Worm (Caenorhabditis elegans) whole organism, L4 larva: ENCODE results near the gene R01H2.4.

Source experiments
- D1046.2 ChIP-seq: fragments of 200-800 bp; sonication (Bioruptor generic); IDR thresholded peaks from 2 replicates; pipeline ENCODE4 v1.3.6; 2022; ENCODE audit warnings: missing genetic modification characterization, missing compliant biosample characterization
- F37D6.2 ChIP-seq: sonication (generic microtip); optimal IDR thresholded peaks from 2 replicates; lab custom pipeline; 2016; ENCODE audit warnings: mild to moderate bottlenecking, missing genetic modification characterization, missing compliant biosample characterization
- F44E2.7 ChIP-seq: fragments of 200-800 bp; sonication (Bioruptor generic); IDR thresholded peaks from 2 replicates; pipeline ENCODE4 v2.1.2; 2022; ENCODE audit warnings: missing genetic modification characterization, missing compliant biosample characterization
- F49E8.2 ChIP-seq: sonication (generic microtip); optimal IDR thresholded peaks from 2 replicates; lab custom pipeline; 2016; ENCODE audit warnings: missing compliant biosample characterization, mild to moderate bottlenecking, missing genetic modification characterization, borderline replicate concordance
- T20F7.1 ChIP-seq: fragments of 200-800 bp; sonication (Bioruptor generic); optimal IDR thresholded peaks from 2 replicates; lab custom pipeline; 2018; ENCODE audit warnings: mild to moderate bottlenecking, missing genetic modification characterization, missing compliant biosample characterization
- Y48G9A.11 ChIP-seq: fragments of 200-800 bp; sonication (Bioruptor generic); IDR thresholded peaks from 2 replicates; pipeline ENCODE4 v1.3.6; 2022; ENCODE audit warnings: missing genetic modification reagents, missing genetic modification characterization, missing compliant biosample characterization
- Y75B8A.6 ChIP-seq: fragments of 200-800 bp; sonication (Bioruptor generic); IDR thresholded peaks from 2 replicates; pipeline ENCODE4 v1.3.6; 2022; ENCODE audit warnings: missing genetic modification reagents, missing genetic modification characterization, missing compliant biosample characterization
- ZK337.2 ChIP-seq: fragments of 200-800 bp; sonication (Bioruptor generic); IDR thresholded peaks from 2 replicates; pipeline ENCODE4 v1.3.6; 2022; ENCODE audit warnings: missing genetic modification reagents, missing genetic modification characterization, missing compliant biosample characterization
- aha-1 ChIP-seq: fragments of 150-350 bp; peaks from one replicate; lab custom pipeline; 2014; ENCODE audit warnings: missing biosample characterization, missing genetic modification characterization
- ceh-20 ChIP-seq: fragments of 200-800 bp; sonication (Bioruptor generic); IDR thresholded peaks from 2 replicates; pipeline ENCODE4 v1.3.6; 2022; ENCODE audit warnings: missing genetic modification reagents, missing genetic modification characterization, missing compliant biosample characterization
- ceh-28 ChIP-seq: fragments of 150-350 bp; optimal IDR thresholded peaks from 2 replicates; lab custom pipeline; 2014; ENCODE audit warnings: missing biosample characterization, missing genetic modification reagents, missing genetic modification characterization
- cey-2 ChIP-seq: sonication (generic microtip); optimal IDR thresholded peaks from 3 replicates; lab custom pipeline; 2017; ENCODE audit warnings: missing genetic modification characterization, mild to moderate bottlenecking, missing compliant biosample characterization, antibody characterized with exemption, borderline replicate concordance; ENCODE audit not compliant: insufficient read depth
- dmd-6 ChIP-seq: fragments of 200-800 bp; sonication (Bioruptor generic); IDR thresholded peaks from 2 replicates; pipeline ENCODE4 v1.3.6; 2022; ENCODE audit warnings: missing genetic modification reagents, missing genetic modification characterization, missing compliant biosample characterization
- dmd-8 ChIP-seq: fragments of 200-800 bp; sonication (Bioruptor generic); IDR thresholded peaks from 2 replicates; pipeline ENCODE4 v1.3.6; 2022; ENCODE audit warnings: missing genetic modification characterization, missing compliant biosample characterization
- dpl-1 ChIP-seq: fragments of 150-350 bp; optimal IDR thresholded peaks from 2 replicates; lab custom pipeline; 2014; ENCODE audit warnings: missing biosample characterization, missing genetic modification reagents, missing genetic modification characterization
- duxl-1 ChIP-seq: sonication (generic microtip); optimal IDR thresholded peaks from 2 replicates; lab custom pipeline; 2016; ENCODE audit warnings: mild to moderate bottlenecking, missing genetic modification characterization, moderate library complexity, missing compliant biosample characterization; ENCODE audit not compliant: poor library complexity
- egl-27 ChIP-seq: sonication (generic microtip); optimal IDR thresholded peaks from 3 replicates; lab custom pipeline; 2017; ENCODE audit warnings: missing biosample characterization, missing genetic modification reagents, missing genetic modification characterization
- hif-1 ChIP-seq, 2 experiments: sonication (generic microtip); optimal IDR thresholded peaks; 2 replicates each; lab custom pipeline; 2016 to 2017; ENCODE audit warnings: missing compliant biosample characterization in 2 of 2, missing genetic modification characterization in 2 of 2, missing genetic modification reagents in 2 of 2, missing genotype in 2 of 2, mild to moderate bottlenecking in 1 of 2
- hlh-11 ChIP-seq: fragments of 200-800 bp; sonication (Bioruptor generic); optimal IDR thresholded peaks from 2 replicates; lab custom pipeline; 2018; ENCODE audit warnings: mild to moderate bottlenecking, missing genetic modification characterization, missing compliant biosample characterization
- hlh-30 ChIP-seq: sonication (generic microtip); optimal IDR thresholded peaks from 2 replicates; lab custom pipeline; 2017; ENCODE audit warnings: antibody characterized with exemption, mild to moderate bottlenecking, missing genetic modification characterization, missing compliant biosample characterization; ENCODE audit not compliant: insufficient read depth
- lim-7 ChIP-seq: fragments of 200-800 bp; sonication (Bioruptor generic); IDR thresholded peaks from 2 replicates; pipeline ENCODE4 v1.3.6; 2022; ENCODE audit warnings: missing genetic modification characterization, missing compliant biosample characterization
- lin-13 ChIP-seq: fragments of 150-350 bp; optimal IDR thresholded peaks from 2 replicates; lab custom pipeline; 2014; ENCODE audit warnings: missing biosample characterization, missing genetic modification reagents, missing genetic modification characterization
- lin-29 ChIP-seq: fragments of 200-800 bp; sonication (Bioruptor generic); IDR thresholded peaks from 2 replicates; pipeline ENCODE4 v1.3.6; 2022; ENCODE audit warnings: missing genetic modification reagents, missing genetic modification characterization, missing compliant biosample characterization
- lsy-2 ChIP-seq, 2 experiments: fragments of 150-350 bp in 1 of 2; sonication (generic microtip) in 1 of 2; optimal IDR thresholded peaks; 2 replicates each; lab custom pipeline; 2014 to 2017; ENCODE audit warnings: missing biosample characterization in 2 of 2, missing genetic modification characterization in 2 of 2
- madf-9 ChIP-seq: fragments of 200-800 bp; sonication (Bioruptor generic); conservative IDR thresholded peaks from 2 replicates; pipeline ENCODE4 v1.3.6; 2022; ENCODE audit warnings: missing genetic modification reagents, missing genetic modification characterization, missing compliant biosample characterization
- mdt-29 ChIP-seq: fragments of 200-800 bp; sonication (Bioruptor generic); IDR thresholded peaks from 2 replicates; pipeline ENCODE4 v1.3.6; 2022; ENCODE audit warnings: missing genetic modification reagents, missing genetic modification characterization, missing compliant biosample characterization
- mes-2 ChIP-seq: sonication (generic microtip); optimal IDR thresholded peaks from 2 replicates; lab custom pipeline; 2016; ENCODE audit warnings: missing genotype, mild to moderate bottlenecking, missing genetic modification characterization, missing compliant biosample characterization; ENCODE audit not compliant: poor library complexity, severe bottlenecking
- mxl-3 ChIP-seq: fragments of 200-800 bp; sonication (Bioruptor generic); optimal IDR thresholded peaks from 2 replicates; lab custom pipeline; 2018; ENCODE audit warnings: mild to moderate bottlenecking, missing genetic modification characterization, missing compliant biosample characterization
- nhr-102 ChIP-seq: sonication (generic microtip); optimal IDR thresholded peaks from 2 replicates; lab custom pipeline; 2016; ENCODE audit warnings: mild to moderate bottlenecking, missing genetic modification characterization, moderate library complexity, missing compliant biosample characterization
- nhr-11 ChIP-seq: fragments of 150-350 bp; optimal IDR thresholded peaks from 2 replicates; lab custom pipeline; 2014; ENCODE audit warnings: missing biosample characterization, missing genetic modification characterization
- nhr-28 ChIP-seq: fragments of 150-350 bp; optimal IDR thresholded peaks from 2 replicates; lab custom pipeline; 2014; ENCODE audit warnings: missing biosample characterization, missing genetic modification characterization
- nhr-41 ChIP-seq: fragments of 200-800 bp; sonication (Bioruptor generic); IDR thresholded peaks from 2 replicates; pipeline ENCODE4 v1.3.6; 2022; ENCODE audit warnings: missing genetic modification reagents, missing genetic modification characterization, missing compliant biosample characterization
- nhr-42 ChIP-seq: fragments of 200-800 bp; sonication (Bioruptor generic); IDR thresholded peaks from 2 replicates; pipeline ENCODE4 v1.3.6; 2022; ENCODE audit warnings: missing genetic modification characterization, missing compliant biosample characterization
- nhr-76 ChIP-seq: fragments of 150-350 bp; optimal IDR thresholded peaks from 2 replicates; lab custom pipeline; 2014; ENCODE audit warnings: missing biosample characterization, missing genetic modification characterization
- nhr-77 ChIP-seq: fragments of 150-350 bp; optimal IDR thresholded peaks from 2 replicates; lab custom pipeline; 2014; ENCODE audit warnings: missing biosample characterization, missing genetic modification characterization
- rbr-2 ChIP-seq: sonication (generic microtip); optimal IDR thresholded peaks from 2 replicates; lab custom pipeline; 2016; ENCODE audit warnings: missing genotype, missing genetic modification characterization, missing compliant biosample characterization
- saeg-2 ChIP-seq: fragments of 200-800 bp; sonication (Bioruptor generic); IDR thresholded peaks from 2 replicates; pipeline ENCODE4 v1.3.6; 2022; ENCODE audit warnings: missing genetic modification reagents, missing genetic modification characterization, missing compliant biosample characterization
- skn-1 ChIP-seq: fragments of 150-350 bp; optimal IDR thresholded peaks from 2 replicates; lab custom pipeline; 2014; ENCODE audit warnings: missing biosample characterization, missing genetic modification characterization
- snpc-4 ChIP-seq: fragments of 150-350 bp; optimal IDR thresholded peaks from 2 replicates; lab custom pipeline; 2014; ENCODE audit warnings: missing biosample characterization, missing genetic modification characterization
- spr-1 ChIP-seq: sonication (generic microtip); optimal IDR thresholded peaks from 2 replicates; lab custom pipeline; 2016; ENCODE audit warnings: mild to moderate bottlenecking, missing genetic modification characterization, missing compliant biosample characterization
- tra-1 ChIP-seq: fragments of 200-800 bp; sonication (Bioruptor generic); IDR thresholded peaks from 2 replicates; pipeline ENCODE4 v1.3.6; 2022; ENCODE audit warnings: missing genetic modification reagents, missing genetic modification characterization, missing compliant biosample characterization
- unc-130 ChIP-seq: sonication (generic microtip); optimal IDR thresholded peaks from 2 replicates; lab custom pipeline; 2016; ENCODE audit warnings: missing genetic modification reagents, missing genetic modification characterization, missing compliant biosample characterization
- unc-62 ChIP-seq, 3 experiments: fragments of 150-350 bp in 1 of 3; sonication (generic microtip); optimal IDR thresholded peaks in 2 of 3; peaks in 1 of 3; 1 replicate in 1 of 3; 2 replicates in 2 of 3; lab custom pipeline; 2014 to 2017; ENCODE audit warnings: missing biosample characterization in 3 of 3, missing genetic modification characterization in 3 of 3, missing genetic modification reagents in 3 of 3, missing genotype in 1 of 3
- zag-1 ChIP-seq: fragments of 150-350 bp; optimal IDR thresholded peaks from 2 replicates; lab custom pipeline; 2014; ENCODE audit warnings: missing biosample characterization, missing genetic modification characterization
- ztf-7 ChIP-seq: fragments of 150-350 bp; optimal IDR thresholded peaks from 2 replicates; lab custom pipeline; 2014; ENCODE audit warnings: missing biosample characterization, missing genetic modification characterization

R01H2.4 gene

ce11 chrIII:7091042-7091441 is 27.0 kb upstream of the R01H2.4 start, which contains the start of gene ZK418.2:
TSS of gene ZK418.2 (plus strand) at chrIII:7091342.
- TF ChIP-seq zag-1 (tag; lab: Kevin White, UChicago) (no peak), aha-1 (tag; lab: Kevin White, UChicago) (peak; percentile 57)

ce11 chrIII:7090545-7090944 is 26.5 kb upstream of the R01H2.4 start, which contains the start of gene ZK418.10:
TSS of gene ZK418.10 (minus strand) at chrIII:7090692.
- TF ChIP-seq nhr-11 (tag; lab: Kevin White, UChicago) (peak; percentile 13), nhr-28 (no peak), mdt-29 (GFP tag; lab: Robert Waterston, UW) (no peak)

DNA sequence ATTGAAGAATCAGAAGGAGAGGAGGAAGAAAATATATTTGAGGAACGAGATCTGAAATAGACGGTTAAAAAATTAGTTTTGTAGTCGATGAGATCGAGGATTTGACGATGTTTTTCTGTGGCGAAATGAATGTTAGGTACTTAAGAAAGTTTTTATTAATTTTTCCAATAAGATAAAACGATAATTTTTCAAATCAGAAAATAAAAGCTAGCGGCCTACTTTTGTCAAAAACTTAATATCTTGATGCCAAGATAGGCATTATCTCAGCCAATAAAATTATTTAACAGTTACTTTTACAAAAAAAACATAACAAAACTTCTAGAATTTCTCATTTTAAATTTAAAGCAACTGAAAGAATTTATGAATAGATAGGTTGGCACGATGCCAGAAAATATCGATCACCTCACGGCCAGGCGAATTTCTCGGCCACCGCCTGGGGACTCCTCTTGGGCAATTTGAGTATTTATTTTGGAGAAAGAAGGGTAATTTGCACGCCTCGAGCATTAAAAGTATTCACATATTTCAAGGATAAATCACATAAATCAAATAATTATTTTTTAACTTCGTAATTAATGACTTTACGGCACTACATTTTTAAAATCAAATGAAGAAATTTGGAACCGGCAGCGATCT is 23.7 kb upstream of the R01H2.4 start, which contains the start of gene fubl-2:
Gene fubl-2, minus strand, starts transcription at position 51 of the 633 bp plus-strand sequence.
- TF ChIP-seq dmd-6 (peak; percentile 27; the same call in 1 of the 2 replicates), spr-1 (no peak), hlh-11 (tag; lab: Kevin White, UChicago) (no peak), Y48G9A.11 (GFP tag; lab: Robert Waterston, UW) (no peak), nhr-77 (peak; percentile 18), ztf-7 (tag; lab: Kevin White, UChicago) (no peak), F37D6.2 (no peak), zag-1 (tag; lab: Kevin White, UChicago) (no peak), tra-1 (GFP tag; lab: Robert Waterston, UW) (no peak), hlh-30 (tag; lab: Kevin White, UChicago) (peak; percentile 49), mes-2 (tag; lab: Kevin White, UChicago) (peak; percentile 98), saeg-2 (no peak), lim-7 (GFP tag; lab: Robert Waterston, UW) (no peak), ceh-20 (GFP tag; lab: Robert Waterston, UW) (no peak), nhr-42 (no peak), nhr-11 (tag; lab: Kevin White, UChicago) (peak; percentile 6), ceh-28 (tag; lab: Kevin White, UChicago) (peak; percentile 18), rbr-2 (peak; percentile 42), nhr-28 (peak; percentile 26), lin-13 (GFP tag; lab: Kevin White, UChicago) (peak; percentile 44), hif-1 (tag; optimal IDR thresholded peaks at IDR 0.05; lab: Kevin White, UChicago) (peak in 1 of 2 experiments; percentile 88), nhr-102 (tag; lab: Kevin White, UChicago) (no peak), unc-130 (GFP tag; lab: Kevin White, UChicago) (peak; percentile 79), Y75B8A.6 (GFP tag; lab: Robert Waterston, UW) (no peak), cey-2 (tag; lab: Kevin White, UChicago) (no peak), nhr-41 (GFP tag; lab: Robert Waterston, UW) (no peak), madf-9 (GFP tag; lab: Robert Waterston, UW) (no peak), F44E2.7 (GFP tag; lab: Robert Waterston, UW) (no peak), D1046.2 (GFP tag; lab: Robert Waterston, UW) (no peak), egl-27 (tag; lab: Kevin White, UChicago) (no peak), lsy-2 (tag; optimal IDR thresholded peaks at IDR 0.05; lab: Kevin White, UChicago) (peak; percentile 22 to 89), dpl-1 (peak; percentile 73), T20F7.1 (GFP tag; lab: Kevin White, UChicago) (no peak), unc-62 (GFP tag; optimal IDR thresholded peaks at IDR 0.05 in 1 of 2; lab: Kevin White, UChicago) (no peak), unc-62 (tag; optimal IDR thresholded peaks at IDR 0.05; lab: Kevin White, UChicago) (no peak), lin-29 (GFP tag; lab: Robert Waterston, UW) (no peak), F49E8.2 (tag; lab: Kevin White, UChicago) (no peak), skn-1 (tag; lab: Kevin White, UChicago) (no peak), ZK337.2 (GFP tag; lab: Robert Waterston, UW) (no peak), snpc-4 (tag; lab: Kevin White, UChicago) (no peak), dmd-8 (GFP tag; lab: Robert Waterston, UW) (no peak), mxl-3 (GFP tag; lab: Kevin White, UChicago) (peak; percentile 33), duxl-1 (tag; lab: Kevin White, UChicago) (no peak), nhr-76 (tag; lab: Kevin White, UChicago) (no peak)
